Worm (Caenorhabditis elegans): ENCODE data around the gene peb-1.

ce11 chrX:2219453-2219852 lies 8.6 kb downstream of the peb-1 start:
- no peak for TF ChIP-seq ztf-23 (GFP tag; IDR thresholded peaks at IDR 0.05)
- TF ChIP-seq T22C8.4 (GFP tag; IDR thresholded peaks at IDR 0.05): no peak
- TF ChIP-seq flt-1 (GFP tag; IDR thresholded peaks at IDR 0.05): no peak

Data from whole organism, midembryonic.